Worm (Caenorhabditis elegans): ENCODE data around the gene F28C10.1.

F28C10.1 gene

DNA sequence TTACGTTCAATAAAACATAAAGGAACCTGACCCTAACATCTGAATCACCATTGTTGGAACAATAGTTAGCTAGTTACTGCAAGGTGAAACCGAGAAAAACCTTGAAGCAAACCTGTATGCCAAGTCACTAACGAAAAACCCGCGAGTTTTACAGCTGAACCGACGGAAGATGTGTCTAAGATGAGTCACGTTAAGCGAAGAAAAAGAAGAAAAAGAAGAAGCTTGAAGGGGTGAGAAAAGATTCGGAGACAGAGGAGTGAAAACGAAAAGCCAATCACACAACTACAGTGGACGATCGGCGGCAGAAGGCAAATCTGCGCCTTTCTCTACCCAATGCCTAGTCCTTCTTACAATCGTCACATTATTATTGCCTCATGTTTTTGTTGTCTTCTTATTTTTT, 14.9 kb downstream of the F28C10.1 start, which contains the start of gene nas-38:
Gene nas-38 (plus strand): TSS at position 301 of the 400 bp plus-strand sequence.
- TF ChIP-seq nhr-25 (tag; optimal IDR thresholded peaks at IDR 0.05) = peak; percentile 42
- TF ChIP-seq sem-4 (tag; optimal IDR thresholded peaks at IDR 0.05) = no peak

DNA sequence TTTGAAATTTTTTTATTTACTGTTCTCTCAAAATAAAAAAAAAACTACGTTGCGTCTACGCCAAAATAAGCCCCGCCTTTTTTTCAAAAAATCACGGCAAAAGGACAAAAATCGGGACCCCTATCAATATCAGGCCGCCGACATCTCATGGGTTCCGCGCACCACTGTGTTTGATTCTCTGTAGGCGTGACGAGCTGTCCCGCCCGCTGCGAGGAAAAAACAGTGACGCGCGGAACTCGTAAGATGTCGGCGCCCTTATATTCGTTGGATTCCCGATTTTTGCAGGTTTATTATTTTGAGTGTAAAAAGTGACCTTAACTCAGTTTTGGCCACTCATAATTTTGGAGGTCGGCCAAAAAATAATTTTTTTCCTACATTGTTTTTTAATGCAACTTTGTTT, 28.5 kb downstream of the F28C10.1 start:
- TF ChIP-seq nhr-12 (tag; optimal IDR thresholded peaks at IDR 0.05) = no peak

DNA sequence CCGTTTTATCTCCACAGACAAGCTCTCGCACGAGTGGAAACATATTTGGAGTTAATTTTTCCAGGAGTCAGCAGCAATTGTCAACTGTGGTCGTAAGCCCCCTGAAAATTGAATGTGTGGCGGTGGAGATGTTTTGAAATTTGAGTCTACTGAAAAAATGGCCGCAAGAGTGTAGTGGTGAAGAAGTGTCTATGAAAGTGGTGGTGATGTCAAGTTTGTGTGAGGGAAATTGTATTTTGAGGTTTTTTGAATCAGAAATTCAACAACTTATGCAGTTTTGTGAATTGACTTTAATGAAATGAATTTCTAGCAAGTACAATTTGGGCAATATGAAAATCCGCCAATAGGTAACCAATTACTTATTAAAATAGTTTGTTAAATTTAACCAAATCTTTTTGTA, 29.7 kb downstream of the F28C10.1 start, which contains the start of gene mrp-2:
Gene mrp-2 (minus strand): TSS at position 101 of the 400 bp plus-strand sequence.
- TF ChIP-seq nhr-237 (tag; optimal IDR thresholded peaks at IDR 0.05) (no peak), nhr-25 (tag; optimal IDR thresholded peaks at IDR 0.05) (no peak), dmd-4 (tag; optimal IDR thresholded peaks at IDR 0.05) (no peak), alr-1 (tag; optimal IDR thresholded peaks at IDR 0.05) (no peak)

DNA sequence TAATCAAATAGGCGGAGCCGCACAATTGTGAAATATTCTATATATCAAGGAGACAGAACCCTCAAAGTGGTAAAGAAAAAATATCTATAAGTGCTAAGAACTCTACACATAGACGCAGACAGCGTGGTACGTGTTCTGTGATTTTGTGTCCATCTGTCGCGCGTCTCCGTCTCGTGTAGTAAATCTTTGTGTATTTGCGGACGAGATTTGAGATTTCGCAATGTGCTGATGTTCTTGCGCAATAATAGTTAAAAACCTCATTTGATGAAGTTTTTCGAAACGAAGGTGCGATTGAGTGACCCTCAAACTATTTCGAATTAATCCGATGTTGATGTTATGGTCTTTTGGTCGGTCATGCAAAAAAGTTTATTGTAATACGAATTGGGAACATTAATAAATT, 30.4 kb downstream of the F28C10.1 start:
- TF ChIP-seq ama-1 (optimal IDR thresholded peaks at IDR 0.05) = no peak
- peak; percentile 15 for TF ChIP-seq nhr-25 (tag; optimal IDR thresholded peaks at IDR 0.05)
- no peak for TF ChIP-seq unc-62 (GFP tag; optimal IDR thresholded peaks at IDR 0.05)
- TF ChIP-seq ztf-4 (tag; optimal IDR thresholded peaks at IDR 0.05) = peak; percentile 4
- TF ChIP-seq nhr-129 (tag; optimal IDR thresholded peaks at IDR 0.05) = peak; percentile 96
- TF ChIP-seq ceh-82 (tag; optimal IDR thresholded peaks at IDR 0.05) = no peak
- TF ChIP-seq elt-3 (tag; optimal IDR thresholded peaks at IDR 0.05) = no peak
- TF ChIP-seq gmeb-1 (tag; optimal IDR thresholded peaks at IDR 0.05) = no peak
- TF ChIP-seq ceh-16 (tag; optimal IDR thresholded peaks at IDR 0.05) = no peak
- TF ChIP-seq Y55F3AM.14 (GFP tag; optimal IDR thresholded peaks at IDR 0.05) = no peak
- TF ChIP-seq ZK546.5 (tag; optimal IDR thresholded peaks at IDR 0.05) = no peak
- TF ChIP-seq peb-1 (tag; optimal IDR thresholded peaks at IDR 0.05) = no peak
- TF ChIP-seq C34F6.9 (tag; optimal IDR thresholded peaks at IDR 0.05) = peak; percentile 84
- TF ChIP-seq aly-2 (tag; optimal IDR thresholded peaks at IDR 0.05) = no peak
- TF ChIP-seq elt-1 (tag; optimal IDR thresholded peaks at IDR 0.05) = no peak
- TF ChIP-seq mab-5 (tag; optimal IDR thresholded peaks at IDR 0.05) = no peak
- TF ChIP-seq crh-2 (tag; optimal IDR thresholded peaks at IDR 0.05) = peak; percentile 31
- peak; percentile 17 for TF ChIP-seq snpc-4 (tag; optimal IDR thresholded peaks at IDR 0.05)
- peak in 1 of 2 experiments; percentile 47 for TF ChIP-seq lsy-2 (tag; optimal IDR thresholded peaks at IDR 0.05)
- no peak for TF ChIP-seq unc-39 (tag; optimal IDR thresholded peaks at IDR 0.05)
- no peak for TF ChIP-seq alr-1 (tag; optimal IDR thresholded peaks at IDR 0.05)
- no peak for TF ChIP-seq nhr-23 (tag; optimal IDR thresholded peaks at IDR 0.05)
- peak; percentile 54 for TF ChIP-seq lin-11 (tag; optimal IDR thresholded peaks at IDR 0.05)
- peak; percentile 15 for TF ChIP-seq lin-13 (GFP tag; optimal IDR thresholded peaks at IDR 0.05)
- TF ChIP-seq nhr-12 (tag; optimal IDR thresholded peaks at IDR 0.05) = no peak
- TF ChIP-seq fos-1 (tag; optimal IDR thresholded peaks at IDR 0.05) = peak; percentile 15
- no peak for TF ChIP-seq nhr-237 (tag; optimal IDR thresholded peaks at IDR 0.05)
- TF ChIP-seq skn-1 (tag; optimal IDR thresholded peaks at IDR 0.05) = no peak
- peak in 1 of 2 experiments; percentile 35 for TF ChIP-seq mdl-1 (tag; optimal IDR thresholded peaks at IDR 0.05)
- TF ChIP-seq ztf-1 (GFP tag; conservative IDR thresholded peaks at IDR 0.05) = no peak
- TF ChIP-seq R02D3.7 (tag; optimal IDR thresholded peaks at IDR 0.05) = no peak
- TF ChIP-seq nhr-77 (tag; optimal IDR thresholded peaks at IDR 0.05) = no peak
- TF ChIP-seq nhr-21 (tag; optimal IDR thresholded peaks at IDR 0.05) = no peak
- TF ChIP-seq egl-27 (tag; optimal IDR thresholded peaks at IDR 0.05) = no peak
- TF ChIP-seq mbf-1 (tag; optimal IDR thresholded peaks at IDR 0.05) = no peak
- TF ChIP-seq lin-39 (tag; optimal IDR thresholded peaks at IDR 0.05) = no peak
- TF ChIP-seq unc-55 (GFP tag; optimal IDR thresholded peaks at IDR 0.05) = peak; percentile 92
- no peak for TF ChIP-seq blmp-1 (tag; optimal IDR thresholded peaks at IDR 0.05; ENCODE audit: insufficient read depth)
- no peak for TF ChIP-seq ztf-11 (tag; optimal IDR thresholded peaks at IDR 0.05)
- no peak for TF ChIP-seq nhr-10 (tag; optimal IDR thresholded peaks at IDR 0.05)
- no peak for TF ChIP-seq nhr-11 (tag; optimal IDR thresholded peaks at IDR 0.05)
- no peak for TF ChIP-seq sma-3 (GFP tag; optimal IDR thresholded peaks at IDR 0.05)
- peak; percentile 46 for TF ChIP-seq F13H6.1 (tag; optimal IDR thresholded peaks at IDR 0.05)
- no peak for TF ChIP-seq dmd-4 (tag; optimal IDR thresholded peaks at IDR 0.05)
- TF ChIP-seq nhr-6 (tag; optimal IDR thresholded peaks at IDR 0.05) = no peak
- TF ChIP-seq sma-9 (GFP tag; optimal IDR thresholded peaks at IDR 0.05) = peak; percentile 74
- TF ChIP-seq sma-9 (tag; optimal IDR thresholded peaks at IDR 0.05) = no peak
- TF ChIP-seq zag-1 (tag; optimal IDR thresholded peaks at IDR 0.05) = peak; percentile 59
- peak; percentile 2 for TF ChIP-seq sem-4 (tag; optimal IDR thresholded peaks at IDR 0.05)
